Worm (Caenorhabditis elegans): ENCODE data around the gene mrpl-53.
A peak's percentile ranks its signal among the peaks of the same experiment; 100 is the strongest.

DNA sequence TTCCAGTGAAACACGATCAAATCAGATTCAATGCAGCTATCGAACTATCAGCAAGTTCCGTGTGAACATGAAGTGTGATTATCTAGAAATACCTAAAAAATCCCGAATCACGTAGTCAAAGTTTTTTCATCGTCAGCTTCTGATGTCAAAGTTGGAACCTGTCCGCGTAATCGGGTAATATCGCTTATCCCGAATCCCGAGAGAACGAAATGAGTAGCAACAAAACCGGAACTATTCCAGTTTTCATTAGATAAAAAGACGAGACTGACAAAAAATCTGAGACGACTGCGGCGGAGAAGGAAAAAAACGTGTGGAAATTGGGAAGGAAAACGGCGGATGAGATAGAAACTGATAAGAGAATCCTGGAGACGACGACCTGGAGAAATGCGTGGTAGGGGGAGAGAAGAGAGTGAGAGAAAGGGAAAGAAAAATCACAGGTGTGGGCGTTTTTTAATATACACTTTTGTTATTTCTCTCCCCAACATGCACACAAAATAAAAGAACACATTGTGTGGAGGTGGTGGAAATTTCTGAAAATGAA is 22.6 kb downstream of the mrpl-53 start:
- TF ChIP-seq mdl-1 (tag; optimal IDR thresholded peaks at IDR 0.05) (no peak), nhr-77 (tag; optimal IDR thresholded peaks at IDR 0.05) (no peak), nhr-11 (tag; optimal IDR thresholded peaks at IDR 0.05) (no peak), R02D3.7 (tag; optimal IDR thresholded peaks at IDR 0.05) (no peak), snpc-4 (tag; optimal IDR thresholded peaks at IDR 0.05) (no peak), nhr-23 (tag; optimal IDR thresholded peaks at IDR 0.05) (no peak), unc-55 (GFP tag; optimal IDR thresholded peaks at IDR 0.05) (no peak), ZK546.5 (tag; optimal IDR thresholded peaks at IDR 0.05) (no peak), fos-1 (tag; optimal IDR thresholded peaks at IDR 0.05) (peak; percentile 45)
